Worm (Caenorhabditis elegans): ENCODE results near the gene sap-140.

Gene sap-140

DNA sequence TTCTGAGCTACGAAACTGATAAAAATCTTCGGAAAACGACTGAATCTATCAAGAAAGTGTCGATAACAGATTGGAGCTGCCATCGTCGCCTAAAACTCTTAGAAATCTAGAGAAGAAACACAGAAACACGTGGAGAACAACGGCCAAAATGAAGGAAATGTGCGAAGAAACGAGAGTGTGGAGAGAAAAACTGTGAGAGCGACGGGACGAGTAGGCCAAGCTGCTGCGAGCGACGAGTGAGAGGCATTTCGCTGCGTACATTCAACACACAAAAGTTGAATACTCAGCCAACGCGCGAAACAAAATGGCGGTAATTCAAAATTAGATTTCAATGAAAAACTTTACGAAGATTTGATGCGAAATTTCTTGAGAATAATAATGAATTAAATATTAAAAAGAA is 1.2 kb upstream of the sap-140 start (continued):
- TF ChIP-seq nfya-1 (tag; optimal IDR thresholded peaks at IDR 0.05; ENCODE audit: borderline replicate concordance, insufficient read depth) (no peak), nhr-90 (tag; optimal IDR thresholded peaks at IDR 0.05) (peak; percentile 74), somi-1 (GFP tag; optimal IDR thresholded peaks at IDR 0.05) (peak; percentile 28), hlh-26 (GFP tag; conservative IDR thresholded peaks at IDR 0.05) (no peak), cebp-2 (GFP tag; IDR thresholded peaks at IDR 0.05) (no peak), die-1 (tag; optimal IDR thresholded peaks at IDR 0.05) (peak; percentile 30), nfya-2 (GFP tag; IDR thresholded peaks at IDR 0.05) (no peak), ceh-79 (tag; optimal IDR thresholded peaks at IDR 0.05) (no peak), rpc-1 (optimal IDR thresholded peaks at IDR 0.05) (no peak), rpc-1 (tag; optimal IDR thresholded peaks at IDR 0.05) (no peak), snpc-3.4 (tag; optimal IDR thresholded peaks at IDR 0.05) (peak; percentile 9), nhr-27 (tag; optimal IDR thresholded peaks at IDR 0.05) (no peak), hrde-1 (tag; optimal IDR thresholded peaks at IDR 0.05; ENCODE audit: borderline replicate concordance) (no peak), K12H6.12 (tag; optimal IDR thresholded peaks at IDR 0.05) (peak; percentile 79), madf-6 (GFP tag; IDR thresholded peaks at IDR 0.05) (no peak), nhr-120 (GFP tag; IDR thresholded peaks at IDR 0.05) (no peak), repo-1 (tag; optimal IDR thresholded peaks at IDR 0.05) (peak; percentile 53), Y95B8A.8 (GFP tag; IDR thresholded peaks at IDR 0.05) (no peak), Y53G8AR.9 (GFP tag; conservative IDR thresholded peaks at IDR 0.05) (peak; percentile 66; the same call in 1 of the 2 replicates), Y53F4B.3 (GFP tag; IDR thresholded peaks at IDR 0.05) (no peak), ztf-25 (GFP tag; IDR thresholded peaks at IDR 0.05) (no peak), T07F8.4 (tag; optimal IDR thresholded peaks at IDR 0.05) (no peak), nfyb-1 (GFP tag; IDR thresholded peaks at IDR 0.05) (no peak), Y56A3A.18 (GFP tag; IDR thresholded peaks at IDR 0.05) (no peak), ztf-6 (GFP tag; IDR thresholded peaks at IDR 0.05) (no peak), B0336.3 (GFP tag; IDR thresholded peaks at IDR 0.05) (peak; percentile 61; the same call in 1 of the 2 replicates), lin-35 (GFP tag; optimal IDR thresholded peaks at IDR 0.05) (peak; percentile 80 to 94 (median 89)), ztf-3 (GFP tag; optimal IDR thresholded peaks at IDR 0.05) (no peak), ama-1 (optimal IDR thresholded peaks at IDR 0.05) (no peak), ama-1 (GFP tag; optimal IDR thresholded peaks at IDR 0.05) (no peak), T26A5.8 (tag; optimal IDR thresholded peaks at IDR 0.05) (no peak), egl-18 (GFP tag; IDR thresholded peaks at IDR 0.05) (no peak), gei-17 (GFP tag; optimal IDR thresholded peaks at IDR 0.05) (no peak), F55B11.4 (tag; optimal IDR thresholded peaks at IDR 0.05; ENCODE audit: borderline replicate concordance, insufficient read depth) (no peak), lsy-27 (tag; optimal IDR thresholded peaks at IDR 0.05; ENCODE audit: borderline replicate concordance, insufficient read depth) (no peak), tbx-9 (tag; optimal IDR thresholded peaks at IDR 0.05; ENCODE audit: borderline replicate concordance) (no peak), ekl-4 (GFP tag; IDR thresholded peaks at IDR 0.05) (peak; percentile 71), him-1 (tag; optimal IDR thresholded peaks at IDR 0.05) (no peak), F39B2.1 (GFP tag; IDR thresholded peaks at IDR 0.05) (no peak), F10E7.11 (tag; optimal IDR thresholded peaks at IDR 0.05) (no peak), egl-44 (GFP tag; IDR thresholded peaks at IDR 0.05) (no peak; the same call in 1 of the 2 replicates), pbrm-1 (GFP tag; IDR thresholded peaks at IDR 0.05) (peak; percentile 70), hlh-12 (tag; optimal IDR thresholded peaks at IDR 0.05) (no peak), aptf-2 (GFP tag; conservative IDR thresholded peaks at IDR 0.05) (no peak), nhr-80 (tag; optimal IDR thresholded peaks at IDR 0.05) (peak; percentile 99), dox-1 (GFP tag; IDR thresholded peaks at IDR 0.05) (peak; percentile 84), lag-1 (GFP tag; IDR thresholded peaks at IDR 0.05) (no peak), Y67H2A.10 (GFP tag; conservative IDR thresholded peaks at IDR 0.05) (no peak), Y79H2A.3 (GFP tag; conservative IDR thresholded peaks at IDR 0.05) (no peak)
